Worm (Caenorhabditis elegans) whole organism, midembryonic: ENCODE measurements around the gene srx-13.

Source experiments
- cog-1 ChIP-seq: sonication (generic microtip); optimal IDR thresholded peaks from 2 replicates; lab custom pipeline; 2016; ENCODE audit warnings: missing genetic modification characterization, missing compliant biosample characterization
- flt-1 ChIP-seq: fragments of 200-800 bp; sonication (Bioruptor generic); IDR thresholded peaks from 2 replicates; pipeline ENCODE4 v1.3.6; 2022; ENCODE audit warnings: missing genetic modification characterization, missing compliant biosample characterization
- med-1 ChIP-seq: sonication (generic microtip); optimal IDR thresholded peaks from 2 replicates; lab custom pipeline; 2017; ENCODE audit warnings: missing genetic modification characterization, mild to moderate bottlenecking, missing compliant biosample characterization, antibody characterized with exemption, missing genetic modification reagents; ENCODE audit not compliant: insufficient read depth

DNA sequence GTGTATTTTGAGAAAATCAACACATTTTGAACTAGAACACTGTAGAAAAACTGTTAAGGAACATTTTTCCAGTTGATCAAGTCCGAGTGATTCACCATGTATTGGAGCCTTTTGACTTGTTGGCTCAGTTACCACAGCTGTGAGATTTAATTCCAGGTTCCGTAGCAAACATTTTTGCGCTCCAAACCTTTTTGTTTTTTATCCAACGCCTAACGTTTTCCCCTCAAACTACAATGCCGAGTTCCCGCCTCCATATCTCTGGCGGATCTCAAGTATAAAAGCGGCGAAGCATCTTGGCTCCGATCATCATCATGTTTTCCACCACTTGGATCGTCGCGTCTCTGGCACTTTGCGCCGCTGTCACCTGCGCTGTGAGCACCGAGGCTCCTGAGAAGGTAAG, 8.0 kb upstream of the srx-13 start, which contains the start of gene perm-2:
- no peak for TF ChIP-seq cog-1 (tag; lab: Kevin White, UChicago)
- TF ChIP-seq flt-1, result no peak
- no peak for TF ChIP-seq med-1
